Worm (Caenorhabditis elegans) whole organism, L3 larva: ENCODE data around the gene W03C9.2.

Source experiments
- R02D3.7 ChIP-seq: fragments of 150-350 bp; optimal IDR thresholded peaks from 2 replicates; lab custom pipeline; 2014; ENCODE audit warnings: missing biosample characterization, missing genetic modification characterization
- ama-1 ChIP-seq: fragments of 150-350 bp; optimal IDR thresholded peaks from 2 replicates; lab custom pipeline; 2018
- ceh-9 ChIP-seq: sonication (generic microtip); optimal IDR thresholded peaks from 2 replicates; lab custom pipeline; 2018; ENCODE audit warnings: missing biosample characterization, missing genetic modification characterization
- elt-1 ChIP-seq: fragments of 150-350 bp; optimal IDR thresholded peaks from 2 replicates; lab custom pipeline; 2014; ENCODE audit warnings: missing biosample characterization, missing genetic modification characterization
- lsy-12 ChIP-seq: sonication (generic microtip); optimal IDR thresholded peaks from 2 replicates; lab custom pipeline; 2016; ENCODE audit warnings: mild to moderate bottlenecking, missing genetic modification characterization, missing compliant biosample characterization
- mdl-1 ChIP-seq: fragments of 150-350 bp; optimal IDR thresholded peaks from 2 replicates; lab custom pipeline; 2014; ENCODE audit warnings: missing biosample characterization, missing genetic modification characterization
- pha-4 ChIP-seq: fragments of 150-350 bp; optimal IDR thresholded peaks from 2 replicates; lab custom pipeline; 2014; ENCODE audit warnings: missing biosample characterization, missing genetic modification reagents, missing genetic modification characterization
- pqm-1 ChIP-seq: fragments of 150-350 bp; optimal IDR thresholded peaks from 2 replicates; lab custom pipeline; 2017; ENCODE audit warnings: missing biosample characterization, missing genetic modification characterization, inconsistent platforms
- skn-1 ChIP-seq: fragments of 150-350 bp; optimal IDR thresholded peaks from 2 replicates; lab custom pipeline; 2014; ENCODE audit warnings: missing biosample characterization, missing genetic modification characterization
- unc-62 ChIP-seq: fragments of 150-350 bp; sonication (generic microtip); optimal IDR thresholded peaks from 4 replicates; lab custom pipeline; 2014; ENCODE audit warnings: missing biosample characterization, missing genetic modification reagents, missing genetic modification characterization
- zag-1 ChIP-seq: fragments of 150-350 bp; optimal IDR thresholded peaks from 2 replicates; lab custom pipeline; 2014; ENCODE audit warnings: missing biosample characterization, missing genetic modification characterization
- ztf-11 ChIP-seq: fragments of 150-350 bp; optimal IDR thresholded peaks from 2 replicates; lab custom pipeline; 2014; ENCODE audit warnings: missing biosample characterization, missing genetic modification characterization
- ztf-4 ChIP-seq: fragments of 150-350 bp; optimal IDR thresholded peaks from 2 replicates; lab custom pipeline; 2014; ENCODE audit warnings: missing biosample characterization, missing genetic modification characterization

- no peak for TF ChIP-seq lsy-12 (tag; lab: Kevin White, UChicago)
- TF ChIP-seq mdl-1 (tag; lab: Kevin White, UChicago), result no peak
- TF ChIP-seq unc-62, result no peak
- TF ChIP-seq ama-1 (lab: Kevin White, UChicago), result no peak
- TF ChIP-seq R02D3.7 (tag; lab: Kevin White, UChicago), result no peak
- TF ChIP-seq skn-1 (tag; lab: Kevin White, UChicago), result no peak
- TF ChIP-seq pha-4 (tag; lab: Kevin White, UChicago), result no peak
- TF ChIP-seq elt-1 (tag; lab: Kevin White, UChicago), result no peak
- no peak for TF ChIP-seq ceh-9 (tag; lab: Kevin White, UChicago)
- no peak for TF ChIP-seq pqm-1 (tag; lab: Kevin White, UChicago)
- TF ChIP-seq zag-1, result no peak
- no peak for TF ChIP-seq ztf-11
- no peak for TF ChIP-seq ztf-4 (tag; lab: Kevin White, UChicago)
These were observed 16.3 kb downstream of the W03C9.2 start for ce11 chrII:11978478-11978877.
